Worm (Caenorhabditis elegans) whole organism, L2 larva: Measurements from ENCODE around the gene T26C12.1.
"Not testable (repeated sequence)": the region's sequence is repeated elsewhere in the genome, so short reads cannot be mapped to it uniquely, and the experiment has no call there.

ENCODE experiments used
- ZK546.5 ChIP-seq: sonication (generic microtip); optimal IDR thresholded peaks from 2 replicates; lab custom pipeline; 2017; ENCODE audit warnings: missing biosample characterization, missing genetic modification characterization
- alr-1 ChIP-seq: fragments of 150-350 bp; optimal IDR thresholded peaks from 2 replicates; lab custom pipeline; 2014; ENCODE audit warnings: missing biosample characterization, missing genetic modification characterization
- aly-2 ChIP-seq: fragments of 150-350 bp; optimal IDR thresholded peaks from 2 replicates; lab custom pipeline; 2014; ENCODE audit warnings: missing biosample characterization, missing genetic modification characterization
- ama-1 ChIP-seq: fragments of 150-350 bp; optimal IDR thresholded peaks from 2 replicates; lab custom pipeline; 2018; ENCODE audit warnings: inconsistent platforms
- blmp-1 ChIP-seq: sonication (generic microtip); optimal IDR thresholded peaks from 2 replicates; lab custom pipeline; 2017; ENCODE audit warnings: missing genetic modification characterization, mild to moderate bottlenecking, missing compliant biosample characterization, antibody characterized with exemption, moderate library complexity; ENCODE audit not compliant: insufficient read depth
- egl-27 ChIP-seq: sonication (generic microtip); optimal IDR thresholded peaks from 3 replicates; lab custom pipeline; 2017; ENCODE audit warnings: missing biosample characterization, missing genetic modification reagents, missing genetic modification characterization
- elt-1 ChIP-seq: fragments of 150-350 bp; optimal IDR thresholded peaks from 2 replicates; lab custom pipeline; 2014; ENCODE audit warnings: missing biosample characterization, missing genetic modification characterization
- fos-1 ChIP-seq: fragments of 150-350 bp; optimal IDR thresholded peaks from 2 replicates; lab custom pipeline; 2014; ENCODE audit warnings: missing biosample characterization, missing genetic modification characterization
- mdl-1 ChIP-seq, 2 experiments: fragments of 150-350 bp in 1 of 2; sonication (generic microtip) in 1 of 2; optimal IDR thresholded peaks; 2 replicates each; lab custom pipeline; 2017; ENCODE audit warnings: missing biosample characterization in 2 of 2, missing genetic modification characterization in 2 of 2
- nhr-10 ChIP-seq: sonication (generic microtip); optimal IDR thresholded peaks from 2 replicates; lab custom pipeline; 2017; ENCODE audit warnings: missing biosample characterization, missing genetic modification characterization
- nhr-21 ChIP-seq: fragments of 150-350 bp; optimal IDR thresholded peaks from 2 replicates; lab custom pipeline; 2014; ENCODE audit warnings: missing biosample characterization, missing genetic modification characterization
- unc-39 ChIP-seq: fragments of 150-350 bp; optimal IDR thresholded peaks from 2 replicates; lab custom pipeline; 2014; ENCODE audit warnings: missing biosample characterization, missing genetic modification characterization
- zag-1 ChIP-seq: fragments of 150-350 bp; optimal IDR thresholded peaks from 2 replicates; lab custom pipeline; 2014; ENCODE audit warnings: missing biosample characterization, missing genetic modification characterization
- ztf-1 ChIP-seq: fragments of 200-800 bp; sonication (Bioruptor generic); conservative IDR thresholded peaks from 2 replicates; pipeline ENCODE4 v1.3.6; 2022; ENCODE audit warnings: missing genetic modification characterization, missing compliant biosample characterization

ce11 chrIV:3302058-3302457 lies 43.3 kb downstream of the T26C12.1 start, which contains the start of gene W08E12.4:
- TF ChIP-seq alr-1 (tag; lab: Kevin White, UChicago); nhr-21 (tag; lab: Kevin White, UChicago); ZK546.5 (tag; lab: Kevin White, UChicago); egl-27 (tag; lab: Kevin White, UChicago); mdl-1 (tag; optimal IDR thresholded peaks at IDR 0.05; lab: Kevin White, UChicago); unc-39 (tag; lab: Kevin White, UChicago); ztf-1; zag-1; ama-1; blmp-1 (tag; lab: Kevin White, UChicago); nhr-10 (tag; lab: Kevin White, UChicago); aly-2; elt-1 (tag; lab: Kevin White, UChicago); fos-1 (tag; lab: Kevin White, UChicago): not testable (repeated sequence)
